Worm (Caenorhabditis elegans) whole organism, midembryonic: ENCODE results near the gene his-61.

ENCODE experiments used
- T22C8.4 ChIP-seq: fragments of 200-800 bp; sonication (Bioruptor generic); IDR thresholded peaks from 2 replicates; pipeline ENCODE4 v1.3.6; 2022; ENCODE audit warnings: missing genetic modification characterization, missing compliant biosample characterization
- cog-1 ChIP-seq: sonication (generic microtip); optimal IDR thresholded peaks from 2 replicates; lab custom pipeline; 2016; ENCODE audit warnings: missing genetic modification characterization, missing compliant biosample characterization
- flt-1 ChIP-seq: fragments of 200-800 bp; sonication (Bioruptor generic); IDR thresholded peaks from 2 replicates; pipeline ENCODE4 v1.3.6; 2022; ENCODE audit warnings: missing genetic modification characterization, missing compliant biosample characterization
- klf-2 ChIP-seq: fragments of 200-800 bp; sonication (Bioruptor generic); conservative IDR thresholded peaks from 2 replicates; pipeline ENCODE4 v1.3.6; 2022; ENCODE audit warnings: missing genetic modification reagents, missing genetic modification characterization, missing compliant biosample characterization
- med-1 ChIP-seq: sonication (generic microtip); optimal IDR thresholded peaks from 2 replicates; lab custom pipeline; 2017; ENCODE audit warnings: missing genetic modification characterization, mild to moderate bottlenecking, missing compliant biosample characterization, antibody characterized with exemption, missing genetic modification reagents; ENCODE audit not compliant: insufficient read depth
- ref-1 ChIP-seq: fragments of 200-800 bp; sonication (Bioruptor generic); conservative IDR thresholded peaks from 2 replicates; pipeline ENCODE4 v1.3.6; 2022; ENCODE audit warnings: missing genetic modification reagents, missing genetic modification characterization, missing compliant biosample characterization
- tab-1 ChIP-seq: fragments of 200-800 bp; sonication (Bioruptor generic); IDR thresholded peaks from 2 replicates; pipeline ENCODE4 v1.3.6; 2022; ENCODE audit warnings: missing genetic modification characterization, missing compliant biosample characterization
- ztf-23 ChIP-seq: fragments of 200-800 bp; sonication (Bioruptor generic); IDR thresholded peaks from 2 replicates; pipeline ENCODE4 v1.3.6; 2022; ENCODE audit warnings: missing genetic modification reagents, missing genetic modification characterization, missing compliant biosample characterization
- ztf-29 ChIP-seq: fragments of 200-800 bp; sonication (Bioruptor generic); IDR thresholded peaks from 2 replicates; pipeline ENCODE4 v1.3.6; 2022; ENCODE audit warnings: missing genetic modification reagents, missing genetic modification characterization, missing compliant biosample characterization

ce11 chrIV:7486201-7486947, at the start of gene his-61, which contains the start of gene his-62:
- TF ChIP-seq ref-1 (GFP tag; lab: Robert Waterston, UW) (no peak), klf-2 (GFP tag; lab: Robert Waterston, UW) (peak; percentile 73), T22C8.4 (GFP tag; lab: Robert Waterston, UW) (no peak), med-1 (GFP tag; lab: Kevin White, UChicago) (no peak), flt-1 (GFP tag; lab: Robert Waterston, UW) (peak; percentile 58), ztf-23 (GFP tag; lab: Robert Waterston, UW) (0 out of 2 replicates have a peak, but pooled peaks have one; percentile 4), ztf-29 (GFP tag; lab: Robert Waterston, UW) (no peak; the same call in 1 of the 2 replicates), tab-1 (GFP tag; lab: Robert Waterston, UW) (no peak), cog-1 (peak; percentile 97)
